Fruit fly (Drosophila melanogaster) whole organism, embryonic: Measurements from ENCODE around the gene Spps.

Experiments
- Antp ChIP-seq: fragments of 200-800 bp; sonication (Bioruptor generic); optimal IDR thresholded peaks from 3 replicates; lab custom pipeline; 2016; ENCODE audit warnings: missing biosample characterization, missing genetic modification characterization
- B-H2 ChIP-seq: fragments of 200-800 bp; sonication (Bioruptor generic); optimal IDR thresholded peaks from 2 replicates; lab custom pipeline; 2018; ENCODE audit warnings: missing biosample characterization, mild to moderate bottlenecking, missing genetic modification characterization
- BtbVII ChIP-seq: fragments of 200-800 bp; sonication (Bioruptor generic); optimal IDR thresholded peaks from 3 replicates; lab custom pipeline; 2017; ENCODE audit warnings: missing biosample characterization, mild to moderate bottlenecking, missing genetic modification characterization
- CG10321 ChIP-seq: fragments of 200-800 bp; sonication (Bioruptor generic); IDR thresholded peaks from 2 replicates; pipeline ENCODE4 v1.3.6; 2022; ENCODE audit warnings: missing biosample characterization, missing genetic modification characterization
- CG12769 ChIP-seq: fragments of 200-800 bp; sonication (Bioruptor generic); optimal IDR thresholded peaks from 2 replicates; lab custom pipeline; 2019; ENCODE audit warnings: missing biosample characterization, mild to moderate bottlenecking, missing genetic modification characterization, moderate library complexity
- CG13287 ChIP-seq: fragments of 200-800 bp; sonication (Bioruptor generic); IDR thresholded peaks from 2 replicates; pipeline ENCODE4 v1.3.6; 2022; ENCODE audit warnings: missing biosample characterization, missing genetic modification characterization; ENCODE audit not compliant: partially characterized antibody
- CG13296 ChIP-seq: fragments of 200-800 bp; sonication (Bioruptor generic); optimal IDR thresholded peaks from 3 replicates; lab custom pipeline; 2018; ENCODE audit warnings: missing biosample characterization, mild to moderate bottlenecking, missing genetic modification characterization
- CG13624 ChIP-seq: fragments of 200-800 bp; sonication (Bioruptor generic); optimal IDR thresholded peaks from 2 replicates; lab custom pipeline; 2016; ENCODE audit warnings: missing biosample characterization, missing genetic modification characterization
- CG15269 ChIP-seq: fragments of 200-800 bp; sonication (Bioruptor generic); optimal IDR thresholded peaks from 2 replicates; lab custom pipeline; 2018; ENCODE audit warnings: missing biosample characterization, mild to moderate bottlenecking, missing genetic modification characterization, moderate library complexity
- CG3281 ChIP-seq: fragments of 200-800 bp; sonication (Bioruptor generic); optimal IDR thresholded peaks from 3 replicates; lab custom pipeline; 2017; ENCODE audit warnings: missing biosample characterization, mild to moderate bottlenecking, missing genetic modification characterization
- CG34422 ChIP-seq: fragments of 200-800 bp; sonication (Bioruptor generic); IDR thresholded peaks from 3 replicates; pipeline ENCODE4 v1.3.6; 2022; ENCODE audit warnings: missing biosample characterization, missing genetic modification characterization
- CG8478 ChIP-seq: fragments of >200 bp; optimal IDR thresholded peaks from 2 replicates; lab custom pipeline; 2018
- CG9797 ChIP-seq: fragments of 200-800 bp; sonication (Bioruptor generic); optimal IDR thresholded peaks from 3 replicates; lab custom pipeline; 2018; ENCODE audit warnings: missing biosample characterization, mild to moderate bottlenecking, missing genetic modification characterization
- Deaf1 ChIP-seq: fragments of 200-800 bp; optimal IDR thresholded peaks from 3 replicates; lab custom pipeline; 2019; ENCODE audit warnings: missing biosample characterization, mild to moderate bottlenecking, missing genetic modification characterization, moderate library complexity
- E2f2 ChIP-seq: fragments of 200-800 bp; sonication (Bioruptor generic); IDR thresholded peaks from 2 replicates; pipeline ENCODE4 v1.3.6; 2022; ENCODE audit warnings: missing biosample characterization, missing genetic modification characterization
- Fer3 ChIP-seq: fragments of 200-800 bp; sonication (Bioruptor generic); optimal IDR thresholded peaks from 2 replicates; lab custom pipeline; 2018; ENCODE audit warnings: missing biosample characterization, mild to moderate bottlenecking, missing genetic modification characterization, moderate library complexity
- H2.0 ChIP-seq: fragments of 200-800 bp; sonication (Bioruptor generic); IDR thresholded peaks from 2 replicates; pipeline ENCODE4 v1.3.6; 2022; ENCODE audit warnings: missing biosample characterization, missing genetic modification characterization
- Med ChIP-seq: fragments of 200-800 bp; sonication (Bioruptor generic); peaks from one replicate; lab custom pipeline; 2016; ENCODE audit warnings: missing biosample characterization, missing genetic modification characterization, mild to moderate bottlenecking, inconsistent platforms, moderate library complexity
- NC2β ChIP-seq: fragments of 200-800 bp; sonication (Bioruptor generic); optimal IDR thresholded peaks from 2 replicates; lab custom pipeline; 2016; ENCODE audit warnings: missing biosample characterization, missing genetic modification characterization
- Opbp ChIP-seq: fragments of 200-800 bp; sonication (Bioruptor generic); IDR thresholded peaks from 3 replicates; pipeline ENCODE4 v1.3.6; 2022; ENCODE audit warnings: missing biosample characterization, missing genetic modification characterization; ENCODE audit not compliant: partially characterized antibody
- Ravus ChIP-seq: fragments of 200-800 bp; sonication (Bioruptor generic); IDR thresholded peaks from 2 replicates; pipeline ENCODE4 v1.3.6; 2022; ENCODE audit warnings: missing biosample characterization, missing genetic modification characterization
- Rfx ChIP-seq: fragments of 200-800 bp; sonication (Bioruptor generic); IDR thresholded peaks from 2 replicates; pipeline ENCODE4 v1.3.6; 2022; ENCODE audit warnings: missing biosample characterization, missing genetic modification characterization
- abd-A ChIP-seq: fragments of 200-800 bp; sonication (Bioruptor generic); optimal IDR thresholded peaks from 3 replicates; lab custom pipeline; 2019; ENCODE audit warnings: missing biosample characterization, mild to moderate bottlenecking, missing genetic modification characterization, moderate library complexity
- al ChIP-seq: fragments of 200-800 bp; sonication (Bioruptor generic); IDR thresholded peaks from 2 replicates; pipeline ENCODE4 v1.3.6; 2022; ENCODE audit warnings: missing biosample characterization, missing genetic modification characterization
- bab2 ChIP-seq: fragments of 200-800 bp; sonication (Bioruptor generic); optimal IDR thresholded peaks from 2 replicates; lab custom pipeline; 2016; ENCODE audit warnings: missing biosample characterization, missing genetic modification characterization
- cg ChIP-seq: fragments of 200-800 bp; sonication (Bioruptor generic); optimal IDR thresholded peaks from 3 replicates; lab custom pipeline; 2019; ENCODE audit warnings: missing biosample characterization, mild to moderate bottlenecking, missing genetic modification characterization, moderate library complexity
- da ChIP-seq: fragments of 200-800 bp; sonication (Bioruptor generic); optimal IDR thresholded peaks from 2 replicates; lab custom pipeline; 2016; ENCODE audit warnings: missing biosample characterization, missing genetic modification characterization
- dmrt99B ChIP-seq: fragments of 200-800 bp; sonication (Bioruptor generic); optimal IDR thresholded peaks from 2 replicates; lab custom pipeline; 2018; ENCODE audit warnings: missing biosample characterization, mild to moderate bottlenecking, missing genetic modification characterization, moderate library complexity
- fd102C ChIP-seq: fragments of 200-800 bp; sonication (Bioruptor generic); optimal IDR thresholded peaks from 2 replicates; lab custom pipeline; 2018; ENCODE audit warnings: missing biosample characterization, mild to moderate bottlenecking, missing genetic modification characterization, moderate library complexity
- gce ChIP-seq: fragments of 200-800 bp; sonication (Bioruptor generic); IDR thresholded peaks from 3 replicates; pipeline ENCODE4 v1.3.6; 2022; ENCODE audit warnings: missing biosample characterization, missing genetic modification characterization
- grau ChIP-seq: fragments of 200-800 bp; optimal IDR thresholded peaks from 3 replicates; lab custom pipeline; 2019; ENCODE audit warnings: missing biosample characterization, mild to moderate bottlenecking, missing genetic modification characterization, moderate library complexity
- gt ChIP-seq: fragments of 200-800 bp; sonication (Bioruptor generic); IDR thresholded peaks from 2 replicates; pipeline ENCODE4 v1.3.6; 2022; ENCODE audit warnings: missing biosample characterization, missing genetic modification characterization
- hth ChIP-seq: fragments of >200 bp; optimal IDR thresholded peaks from 2 replicates; lab custom pipeline; 2017; ENCODE audit warnings: inconsistent platforms
- inv ChIP-seq: fragments of 200-800 bp; sonication (Bioruptor generic); IDR thresholded peaks from 2 replicates; pipeline ENCODE4 v1.3.6; 2022; ENCODE audit warnings: missing biosample characterization, missing genetic modification characterization; ENCODE audit not compliant: partially characterized antibody
- klu ChIP-seq: fragments of 200-800 bp; sonication (Bioruptor generic); IDR thresholded peaks from 2 replicates; pipeline ENCODE4 v1.3.6; 2022; ENCODE audit warnings: missing biosample characterization, missing genetic modification characterization
- lab ChIP-seq: fragments of 200-800 bp; sonication (Bioruptor generic); optimal IDR thresholded peaks from 3 replicates; lab custom pipeline; 2017; ENCODE audit warnings: missing biosample characterization, missing genetic modification characterization, mild to moderate bottlenecking, moderate library complexity, missing genetic modification reagents
- mirr ChIP-seq: fragments of 200-800 bp; sonication (Bioruptor generic); optimal IDR thresholded peaks from 3 replicates; lab custom pipeline; 2018; ENCODE audit warnings: missing biosample characterization, mild to moderate bottlenecking, missing genetic modification characterization
- nau ChIP-seq: fragments of 200-800 bp; sonication (Bioruptor generic); optimal IDR thresholded peaks from 3 replicates; lab custom pipeline; 2017; ENCODE audit warnings: missing biosample characterization, mild to moderate bottlenecking, missing genetic modification characterization, missing genetic modification reagents
- nom ChIP-seq: fragments of 200-800 bp; sonication (Bioruptor generic); optimal IDR thresholded peaks from 2 replicates; lab custom pipeline; 2017; ENCODE audit warnings: missing biosample characterization, missing genetic modification characterization, mild to moderate bottlenecking, moderate library complexity, missing genetic modification reagents
- odd ChIP-seq: fragments of 200-800 bp; sonication (Bioruptor generic); optimal IDR thresholded peaks from 2 replicates; lab custom pipeline; 2017; ENCODE audit warnings: missing biosample characterization, mild to moderate bottlenecking, missing genetic modification characterization
- org-1 ChIP-seq: fragments of 200-800 bp; sonication (Bioruptor generic); optimal IDR thresholded peaks from 2 replicates; lab custom pipeline; 2017; ENCODE audit warnings: missing biosample characterization, missing genetic modification characterization
- pb ChIP-seq: fragments of 200-800 bp; sonication (Bioruptor generic); optimal IDR thresholded peaks from 3 replicates; lab custom pipeline; 2016; ENCODE audit warnings: missing biosample characterization, missing genetic modification characterization
- pnt ChIP-seq: fragments of 200-800 bp; sonication (Bioruptor generic); optimal IDR thresholded peaks from 3 replicates; lab custom pipeline; 2016; ENCODE audit warnings: missing biosample characterization, missing genetic modification characterization
- pzg ChIP-seq: fragments of 200-800 bp; sonication (Bioruptor generic); optimal IDR thresholded peaks from 3 replicates; lab custom pipeline; 2018; ENCODE audit warnings: missing biosample characterization, mild to moderate bottlenecking, missing genetic modification characterization, moderate library complexity
- stc ChIP-seq: fragments of 200-800 bp; sonication (Bioruptor generic); IDR thresholded peaks from 2 replicates; pipeline ENCODE4 v1.3.6; 2022; ENCODE audit warnings: missing biosample characterization, missing genetic modification characterization
- stwl ChIP-seq: fragments of 200-800 bp; sonication (Bioruptor generic); optimal IDR thresholded peaks from 3 replicates; lab custom pipeline; 2018; ENCODE audit warnings: missing biosample characterization, mild to moderate bottlenecking, missing genetic modification characterization, moderate library complexity
- tll ChIP-seq, 2 experiments: fragments of 200-800 bp in 1 of 2; fragments of >200 bp in 1 of 2; sonication (Bioruptor generic) in 1 of 2; optimal IDR thresholded peaks; 2 replicates each; lab custom pipeline; 2017 to 2019; ENCODE audit warnings: missing biosample characterization in 2 of 2, missing genetic modification characterization in 2 of 2, mild to moderate bottlenecking in 1 of 2, moderate library complexity in 1 of 2
- twi ChIP-seq: fragments of 200-800 bp; optimal IDR thresholded peaks from 2 replicates; lab custom pipeline; 2019; ENCODE audit warnings: missing biosample characterization, mild to moderate bottlenecking, missing genetic modification characterization, moderate library complexity
- unc-4 ChIP-seq: fragments of 200-800 bp; sonication (Bioruptor generic); IDR thresholded peaks from 2 replicates; pipeline ENCODE4 v1.3.6; 2022; ENCODE audit warnings: missing biosample characterization, missing genetic modification characterization; ENCODE audit not compliant: partially characterized antibody
- z ChIP-seq: fragments of 200-800 bp; sonication (Bioruptor generic); IDR thresholded peaks from 3 replicates; pipeline ENCODE4 v1.3.6; 2022; ENCODE audit warnings: missing biosample characterization, missing genetic modification characterization

The Spps gene

dm6 chr3R:24272775-24273290, 46.1 kb upstream of the Spps start, which contains the start of gene Orct2 (continued):
- TF ChIP-seq nom (GFP tag; lab: Kevin White, UChicago), result peak; percentile 74
- TF ChIP-seq mirr (GFP tag; lab: Kevin White, UChicago), result peak; percentile 82
- no peak for TF ChIP-seq NC2β
- TF ChIP-seq cg (GFP tag; lab: Kevin White, UChicago), result peak; percentile 27
- no peak for TF ChIP-seq gt (GFP tag; lab: Robert Waterston, UW)
- peak; percentile 68 for TF ChIP-seq lab (GFP tag; lab: Kevin White, UChicago)
- peak; percentile 28 for TF ChIP-seq fd102C (GFP tag; lab: Kevin White, UChicago)
- peak; percentile 26 for TF ChIP-seq pb (GFP tag; lab: Kevin White, UChicago)
- peak; percentile 57 for TF ChIP-seq odd (GFP tag; lab: Kevin White, UChicago)
- peak; percentile 33 for TF ChIP-seq CG13296 (GFP tag; lab: Kevin White, UChicago)
- TF ChIP-seq inv, result no peak
- no peak for TF ChIP-seq Opbp
- TF ChIP-seq stwl (tag; lab: Kevin White, UChicago), result no peak
- peak; percentile 7 for TF ChIP-seq Fer3
- TF ChIP-seq twi (tag; lab: Kevin White, UChicago), result peak; percentile 62
- no peak for TF ChIP-seq H2.0
- TF ChIP-seq unc-4 (GFP tag; lab: Robert Waterston, UW), result 0 out of 2 replicates have a peak, but pooled peaks have one; percentile 26
- peak; percentile 11; the same call in 1 of the 2 replicates for TF ChIP-seq E2f2
- peak; percentile 34 for TF ChIP-seq org-1 (GFP tag; lab: Kevin White, UChicago)
- TF ChIP-seq CG9797, result no peak
- TF ChIP-seq Rfx (GFP tag; lab: Robert Waterston, UW), result 0 out of 2 replicates have a peak, but pooled peaks have one; percentile 28
- TF ChIP-seq BtbVII (GFP tag; lab: Kevin White, UChicago), result peak; percentile 69
- peak; percentile 95 for TF ChIP-seq Deaf1 (tag; lab: Kevin White, UChicago)
- peak; percentile 14 for TF ChIP-seq dmrt99B (tag; lab: Kevin White, UChicago)
- TF ChIP-seq CG13624 (GFP tag; lab: Kevin White, UChicago), result peak; percentile 23
- no peak for TF ChIP-seq da (GFP tag; lab: Kevin White, UChicago)
- TF ChIP-seq CG13287 (GFP tag; lab: Robert Waterston, UW), result peak; percentile 47; the same call in 1 of the 2 replicates
- peak in 1 of 2 experiments; percentile 38 for TF ChIP-seq tll (GFP tag; optimal IDR thresholded peaks at IDR 0.05; lab: Kevin White, UChicago)
- peak; percentile 16 for TF ChIP-seq CG3281
- TF ChIP-seq CG10321, result peak; percentile 94
- TF ChIP-seq bab2 (GFP tag; lab: Kevin White, UChicago), result no peak
- TF ChIP-seq klu (GFP tag; lab: Robert Waterston, UW), result no peak
- peak; percentile 77; the same call in 1 of the 3 replicates for TF ChIP-seq CG34422 (GFP tag; lab: Robert Waterston, UW)
- peak; percentile 88 for TF ChIP-seq Med (GFP tag; lab: Kevin White, UChicago)
- peak; percentile 32 for TF ChIP-seq Ravus
- peak; percentile 37 for TF ChIP-seq B-H2 (GFP tag; lab: Kevin White, UChicago)
- no peak for TF ChIP-seq al (GFP tag; lab: Robert Waterston, UW)
- TF ChIP-seq z, result 0 out of 3 replicates have a peak, but pooled peaks have one; percentile 5
- TF ChIP-seq CG12769, result peak; percentile 37
- TF ChIP-seq gce (GFP tag; lab: Robert Waterston, UW), result 0 out of 3 replicates have a peak, but pooled peaks have one; percentile 43
- peak; percentile 9 for TF ChIP-seq pzg
- TF ChIP-seq abd-A (tag; lab: Kevin White, UChicago), result peak; percentile 79
- no peak for TF ChIP-seq hth (lab: Kevin White, UChicago)
- TF ChIP-seq CG8478 (lab: Kevin White, UChicago), result no peak
- TF ChIP-seq nau (GFP tag; lab: Kevin White, UChicago), result peak; percentile 24
- peak; percentile 15 for TF ChIP-seq Antp
- 0 out of 2 replicates have a peak, but pooled peaks have one; percentile 34 for TF ChIP-seq stc (GFP tag; lab: Robert Waterston, UW)
- no peak for TF ChIP-seq pnt (GFP tag; lab: Kevin White, UChicago)
- peak; percentile 15 for TF ChIP-seq CG15269 (tag; lab: Kevin White, UChicago)
- peak; percentile 22 for TF ChIP-seq grau (tag; lab: Kevin White, UChicago)
